Worm (Caenorhabditis elegans) whole organism, L2 larva: ENCODE results near the gene F55A11.4.

Experiments used
- F13H6.1 ChIP-seq: sonication (generic microtip); optimal IDR thresholded peaks from 2 replicates; lab custom pipeline; 2016; ENCODE audit warnings: missing genetic modification characterization, missing compliant biosample characterization
- R02D3.7 ChIP-seq: fragments of 150-350 bp; optimal IDR thresholded peaks from 2 replicates; lab custom pipeline; 2014; ENCODE audit warnings: missing biosample characterization, missing genetic modification characterization
- Y55F3AM.14 ChIP-seq: fragments of 200-800 bp; sonication (Bioruptor generic); optimal IDR thresholded peaks from 2 replicates; lab custom pipeline; 2018; ENCODE audit warnings: mild to moderate bottlenecking, missing genetic modification characterization, missing compliant biosample characterization
- alr-1 ChIP-seq: fragments of 150-350 bp; optimal IDR thresholded peaks from 2 replicates; lab custom pipeline; 2014; ENCODE audit warnings: missing biosample characterization, missing genetic modification characterization
- ama-1 ChIP-seq: fragments of 150-350 bp; optimal IDR thresholded peaks from 2 replicates; lab custom pipeline; 2018; ENCODE audit warnings: inconsistent platforms
- blmp-1 ChIP-seq: sonication (generic microtip); optimal IDR thresholded peaks from 2 replicates; lab custom pipeline; 2017; ENCODE audit warnings: missing genetic modification characterization, mild to moderate bottlenecking, missing compliant biosample characterization, antibody characterized with exemption, moderate library complexity; ENCODE audit not compliant: insufficient read depth
- ceh-16 ChIP-seq: fragments of 150-350 bp; optimal IDR thresholded peaks from 2 replicates; lab custom pipeline; 2014; ENCODE audit warnings: missing biosample characterization, missing genetic modification characterization
- ceh-82 ChIP-seq: fragments of 150-350 bp; optimal IDR thresholded peaks from 2 replicates; lab custom pipeline; 2014; ENCODE audit warnings: missing biosample characterization, missing genetic modification characterization
- crh-2 ChIP-seq: sonication (generic microtip); optimal IDR thresholded peaks from 2 replicates; lab custom pipeline; 2017; ENCODE audit warnings: missing biosample characterization, missing genetic modification characterization
- egl-27 ChIP-seq: sonication (generic microtip); optimal IDR thresholded peaks from 3 replicates; lab custom pipeline; 2017; ENCODE audit warnings: missing biosample characterization, missing genetic modification reagents, missing genetic modification characterization
- elt-1 ChIP-seq: fragments of 150-350 bp; optimal IDR thresholded peaks from 2 replicates; lab custom pipeline; 2014; ENCODE audit warnings: missing biosample characterization, missing genetic modification characterization
- elt-3 ChIP-seq: sonication (generic microtip); optimal IDR thresholded peaks from 2 replicates; lab custom pipeline; 2017; ENCODE audit warnings: missing biosample characterization, missing genetic modification characterization
- fos-1 ChIP-seq: fragments of 150-350 bp; optimal IDR thresholded peaks from 2 replicates; lab custom pipeline; 2014; ENCODE audit warnings: missing biosample characterization, missing genetic modification characterization
- gmeb-1 ChIP-seq: fragments of 150-350 bp; optimal IDR thresholded peaks from 2 replicates; lab custom pipeline; 2014; ENCODE audit warnings: missing biosample characterization, missing genetic modification characterization
- lin-11 ChIP-seq: fragments of 150-350 bp; sonication (generic microtip); optimal IDR thresholded peaks from 2 replicates; lab custom pipeline; 2014; ENCODE audit warnings: missing biosample characterization, missing genetic modification characterization, inconsistent platforms, mixed read lengths
- lin-13 ChIP-seq: fragments of 150-350 bp; optimal IDR thresholded peaks from 2 replicates; lab custom pipeline; 2014; ENCODE audit warnings: missing biosample characterization, missing genetic modification reagents, missing genetic modification characterization
- lsy-2 ChIP-seq, 2 experiments: fragments of 150-350 bp in 1 of 2; sonication (generic microtip) in 1 of 2; optimal IDR thresholded peaks; 2 replicates each; lab custom pipeline; 2014 to 2017; ENCODE audit warnings: missing biosample characterization in 2 of 2, missing genetic modification characterization in 2 of 2
- mdl-1 ChIP-seq, 2 experiments: fragments of 150-350 bp in 1 of 2; sonication (generic microtip) in 1 of 2; optimal IDR thresholded peaks; 2 replicates each; lab custom pipeline; 2017; ENCODE audit warnings: missing biosample characterization in 2 of 2, missing genetic modification characterization in 2 of 2
- nhr-10 ChIP-seq: sonication (generic microtip); optimal IDR thresholded peaks from 2 replicates; lab custom pipeline; 2017; ENCODE audit warnings: missing biosample characterization, missing genetic modification characterization
- nhr-11 ChIP-seq: fragments of 150-350 bp; optimal IDR thresholded peaks from 2 replicates; lab custom pipeline; 2014; ENCODE audit warnings: missing biosample characterization, missing genetic modification characterization
- nhr-129 ChIP-seq: fragments of 150-350 bp; optimal IDR thresholded peaks from 2 replicates; lab custom pipeline; 2014; ENCODE audit warnings: missing biosample characterization, missing genetic modification characterization
- nhr-21 ChIP-seq: fragments of 150-350 bp; optimal IDR thresholded peaks from 2 replicates; lab custom pipeline; 2014; ENCODE audit warnings: missing biosample characterization, missing genetic modification characterization
- nhr-23 ChIP-seq: fragments of 150-350 bp; optimal IDR thresholded peaks from 2 replicates; lab custom pipeline; 2014; ENCODE audit warnings: missing biosample characterization, missing genetic modification reagents, missing genetic modification characterization
- nhr-237 ChIP-seq: fragments of 150-350 bp; optimal IDR thresholded peaks from 2 replicates; lab custom pipeline; 2014; ENCODE audit warnings: missing biosample characterization, missing genetic modification characterization
- nhr-25 ChIP-seq: fragments of 150-350 bp; sonication (generic microtip); optimal IDR thresholded peaks from 3 replicates; lab custom pipeline; 2014; ENCODE audit warnings: missing biosample characterization, missing genetic modification characterization
- nhr-6 ChIP-seq: fragments of 150-350 bp; optimal IDR thresholded peaks from 2 replicates; lab custom pipeline; 2014; ENCODE audit warnings: missing biosample characterization, missing genetic modification characterization
- sem-4 ChIP-seq: fragments of 150-350 bp; optimal IDR thresholded peaks from 2 replicates; lab custom pipeline; 2014; ENCODE audit warnings: missing biosample characterization, missing genetic modification reagents, missing genetic modification characterization
- skn-1 ChIP-seq: sonication (generic microtip); optimal IDR thresholded peaks from 2 replicates; lab custom pipeline; 2017; ENCODE audit warnings: missing biosample characterization, missing genetic modification characterization
- sma-3 ChIP-seq: sonication (generic microtip); optimal IDR thresholded peaks from 2 replicates; lab custom pipeline; 2016; ENCODE audit warnings: missing genetic modification reagents, missing genetic modification characterization, missing compliant biosample characterization
- sma-9 ChIP-seq, 2 experiments: fragments of 150-350 bp in 1 of 2; sonication (generic microtip) in 1 of 2; optimal IDR thresholded peaks; 2 replicates each; lab custom pipeline; 2014 to 2016; ENCODE audit warnings: missing genetic modification characterization in 2 of 2, mild to moderate bottlenecking in 1 of 2, missing biosample characterization in 1 of 2, missing compliant biosample characterization in 1 of 2, missing genetic modification reagents in 1 of 2, moderate library complexity in 1 of 2
- snpc-4 ChIP-seq: fragments of 150-350 bp; optimal IDR thresholded peaks from 2 replicates; lab custom pipeline; 2014; ENCODE audit warnings: missing biosample characterization, missing genetic modification characterization
- unc-39 ChIP-seq: fragments of 150-350 bp; optimal IDR thresholded peaks from 2 replicates; lab custom pipeline; 2014; ENCODE audit warnings: missing biosample characterization, missing genetic modification characterization
- unc-55 ChIP-seq: fragments of 150-350 bp; sonication (generic microtip); optimal IDR thresholded peaks from 3 replicates; lab custom pipeline; 2014; ENCODE audit warnings: missing biosample characterization, missing genetic modification reagents, missing genetic modification characterization
- unc-62 ChIP-seq: fragments of 150-350 bp; optimal IDR thresholded peaks from 2 replicates; lab custom pipeline; 2014; ENCODE audit warnings: missing biosample characterization, missing genetic modification reagents, missing genetic modification characterization
- zag-1 ChIP-seq: fragments of 150-350 bp; optimal IDR thresholded peaks from 2 replicates; lab custom pipeline; 2014; ENCODE audit warnings: missing biosample characterization, missing genetic modification characterization
- ztf-1 ChIP-seq: fragments of 200-800 bp; sonication (Bioruptor generic); conservative IDR thresholded peaks from 2 replicates; pipeline ENCODE4 v1.3.6; 2022; ENCODE audit warnings: missing genetic modification characterization, missing compliant biosample characterization
- ztf-11 ChIP-seq: sonication (generic microtip); optimal IDR thresholded peaks from 2 replicates; lab custom pipeline; 2017; ENCODE audit warnings: missing biosample characterization, missing genetic modification characterization
- ztf-4 ChIP-seq: fragments of 150-350 bp; optimal IDR thresholded peaks from 2 replicates; lab custom pipeline; 2014; ENCODE audit warnings: missing biosample characterization, missing genetic modification characterization

Gene F55A11.4

ce11 chrV:11801076-11801849, 31.0 kb downstream of the F55A11.4 start:
- peak; percentile 70 for TF ChIP-seq nhr-25 (tag; lab: Kevin White, UChicago)
- no peak for TF ChIP-seq unc-39 (tag; lab: Kevin White, UChicago)
- TF ChIP-seq zag-1, result no peak
- no peak for TF ChIP-seq R02D3.7
- TF ChIP-seq blmp-1 (tag; lab: Kevin White, UChicago), result peak; percentile 61
- TF ChIP-seq nhr-11 (tag; lab: Kevin White, UChicago), result no peak
- no peak for TF ChIP-seq ztf-11 (tag; lab: Kevin White, UChicago)
- TF ChIP-seq nhr-21 (tag; lab: Kevin White, UChicago), result peak; percentile 85
- TF ChIP-seq F13H6.1, result no peak
- no peak for TF ChIP-seq nhr-10 (tag; lab: Kevin White, UChicago)
- peak; percentile 76 for TF ChIP-seq fos-1 (tag; lab: Kevin White, UChicago)
- TF ChIP-seq ztf-1, result no peak
- no peak for TF ChIP-seq ztf-4 (tag; lab: Kevin White, UChicago)
- no peak for TF ChIP-seq skn-1
- TF ChIP-seq lin-13 (GFP tag; lab: Kevin White, UChicago), result no peak
- peak; percentile 86 for TF ChIP-seq sma-3
- peak; percentile 59 for TF ChIP-seq egl-27 (tag; lab: Kevin White, UChicago)
- peak in 1 of 2 experiments; percentile 57 for TF ChIP-seq lsy-2 (tag; optimal IDR thresholded peaks at IDR 0.05; lab: Kevin White, UChicago)
- TF ChIP-seq elt-1 (tag; lab: Kevin White, UChicago), result no peak
- TF ChIP-seq gmeb-1 (tag; lab: Kevin White, UChicago), result no peak
- TF ChIP-seq nhr-237, result no peak
- no peak for TF ChIP-seq ceh-82 (tag; lab: Kevin White, UChicago)
- no peak for TF ChIP-seq crh-2 (tag; lab: Kevin White, UChicago)
- no peak for TF ChIP-seq ama-1 (lab: Kevin White, UChicago)
- TF ChIP-seq sma-9 (GFP tag; optimal IDR thresholded peaks at IDR 0.05; lab: Kevin White, UChicago), result peak; percentile 95
- TF ChIP-seq sma-9 (tag; optimal IDR thresholded peaks at IDR 0.05; lab: Kevin White, UChicago), result no peak
- no peak for TF ChIP-seq unc-55 (GFP tag; lab: Kevin White, UChicago)
- no peak for TF ChIP-seq sem-4
- TF ChIP-seq nhr-6 (tag; lab: Kevin White, UChicago), result no peak
- no peak for TF ChIP-seq ceh-16 (tag; lab: Kevin White, UChicago)
- TF ChIP-seq unc-62 (GFP tag; lab: Kevin White, UChicago), result no peak
- no peak for TF ChIP-seq Y55F3AM.14 (GFP tag; lab: Kevin White, UChicago)
- no peak for TF ChIP-seq lin-11 (tag; lab: Kevin White, UChicago)
- no peak for TF ChIP-seq nhr-23 (tag; lab: Kevin White, UChicago)

ce11 chrV:11802508-11802907, 32.2 kb downstream of the F55A11.4 start:
- TF ChIP-seq fos-1 (tag; lab: Kevin White, UChicago) (peak; percentile 61), sma-3 (peak; percentile 99), nhr-129 (tag; lab: Kevin White, UChicago) (peak; percentile 31), gmeb-1 (tag; lab: Kevin White, UChicago) (peak; percentile 57), mdl-1 (tag; optimal IDR thresholded peaks at IDR 0.05; lab: Kevin White, UChicago) (peak; percentile 79 to 89), blmp-1 (tag; lab: Kevin White, UChicago) (peak; percentile 97), egl-27 (tag; lab: Kevin White, UChicago) (peak; percentile 91), sem-4 (peak; percentile 71), nhr-6 (tag; lab: Kevin White, UChicago) (peak; percentile 54), crh-2 (tag; lab: Kevin White, UChicago) (peak; percentile 84), nhr-25 (tag; lab: Kevin White, UChicago) (peak; percentile 96), nhr-21 (tag; lab: Kevin White, UChicago) (peak; percentile 99), nhr-237 (no peak), F13H6.1 (peak; percentile 79), elt-3 (tag; lab: Kevin White, UChicago) (no peak), Y55F3AM.14 (GFP tag; lab: Kevin White, UChicago) (peak; percentile 83), alr-1 (tag; lab: Kevin White, UChicago) (no peak), sma-9 (GFP tag; optimal IDR thresholded peaks at IDR 0.05; lab: Kevin White, UChicago) (peak; percentile 99), sma-9 (tag; optimal IDR thresholded peaks at IDR 0.05; lab: Kevin White, UChicago) (peak; percentile 15), snpc-4 (tag; lab: Kevin White, UChicago) (no peak), lsy-2 (tag; optimal IDR thresholded peaks at IDR 0.05; lab: Kevin White, UChicago) (peak in 1 of 2 experiments; percentile 60)
